Fruit fly (Drosophila melanogaster) S2 (cell line): ENCODE results near the gene CG42249.
A peak's percentile ranks its signal among the peaks of the same experiment; 100 is the strongest.

Experiments
- CG8478 ChIP-seq: fragments of >200 bp; optimal IDR thresholded peaks from 2 replicates; lab custom pipeline; 2018
- CTCF ChIP-seq, 2 experiments: fragments of >200 bp; optimal IDR thresholded peaks; 2 replicates each; lab custom pipeline; 2018

CG42249 gene

DNA sequence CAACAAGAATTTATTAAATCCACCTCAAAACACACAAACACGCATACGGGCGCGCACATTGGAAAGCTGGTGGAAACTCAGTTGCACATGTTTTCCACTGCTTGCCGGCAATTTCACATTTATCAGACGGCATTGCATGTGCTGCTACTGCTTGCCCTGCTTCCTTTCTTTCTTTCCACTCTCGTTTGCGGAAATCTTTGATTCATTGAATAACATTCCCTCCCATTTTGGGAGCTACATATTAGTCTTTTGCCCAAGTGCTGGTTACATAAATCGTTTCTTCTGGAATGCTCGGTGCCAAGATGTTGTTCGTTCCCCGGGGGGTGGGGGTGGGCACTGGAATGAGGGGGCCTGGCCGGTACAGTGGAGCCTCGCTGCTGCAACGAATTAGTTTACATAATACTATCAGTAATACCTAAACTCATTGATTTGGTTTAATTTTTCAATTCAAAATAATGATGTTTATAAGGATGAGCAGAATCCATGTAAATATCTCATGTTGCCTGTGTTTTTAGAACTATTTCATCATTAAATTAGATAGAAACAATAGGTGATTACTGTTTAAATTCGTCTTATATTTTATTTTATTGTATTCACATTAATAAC is 12.9 kb downstream of the CG42249 start:
- TF ChIP-seq CTCF (optimal IDR thresholded peaks at IDR 0.05; lab: Kevin White, UChicago) (peak; percentile 40 to 49), CG8478 (lab: Kevin White, UChicago) (no peak)

- TF ChIP-seq CTCF (optimal IDR thresholded peaks at IDR 0.05; lab: Kevin White, UChicago), result no peak
- no peak for TF ChIP-seq CG8478 (lab: Kevin White, UChicago)
These were observed 13.6 kb downstream of the CG42249 start for dm6 chrX:11109670-11110069.

dm6 chrX:11123561-11123960 is 27.5 kb downstream of the CG42249 start:
- TF ChIP-seq CG8478 (lab: Kevin White, UChicago) (no peak), CTCF (optimal IDR thresholded peaks at IDR 0.05; lab: Kevin White, UChicago) (no peak)

DNA sequence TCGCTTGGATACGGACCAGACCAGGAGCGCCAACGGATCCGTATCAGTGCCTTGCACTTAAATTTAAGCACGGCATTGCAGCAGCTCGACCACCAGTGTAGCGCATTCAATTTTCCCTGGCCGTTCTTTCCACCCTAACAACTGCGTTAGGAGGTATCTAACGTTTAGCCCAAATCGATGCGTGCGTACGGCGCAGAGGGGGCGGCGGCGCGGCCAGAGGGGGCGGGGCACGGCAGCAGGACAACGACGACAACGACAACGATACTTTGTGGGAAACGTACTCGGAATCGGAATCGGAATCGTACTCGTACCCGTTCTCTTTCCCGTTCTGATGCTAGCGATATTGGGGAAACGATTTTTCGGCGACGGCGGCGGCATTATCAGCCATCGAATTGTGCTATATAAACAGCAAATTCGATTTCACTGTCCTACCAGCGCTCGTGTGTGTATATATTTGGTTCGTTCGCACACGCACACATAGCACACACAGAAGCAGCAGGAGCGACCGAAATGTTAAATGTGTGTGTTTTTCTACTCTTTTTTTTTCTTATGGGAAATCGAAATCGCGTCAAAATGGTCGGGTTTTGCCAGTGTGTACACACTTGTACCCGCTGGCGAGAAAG is 28.2 kb downstream of the CG42249 start, which contains the start of gene CG11122:
TSS of gene CG11122 (minus strand) at position 601 of the 623 bp plus-strand sequence.
- TF ChIP-seq CG8478 (lab: Kevin White, UChicago) (no peak), CTCF (optimal IDR thresholded peaks at IDR 0.05; lab: Kevin White, UChicago) (no peak)

DNA sequence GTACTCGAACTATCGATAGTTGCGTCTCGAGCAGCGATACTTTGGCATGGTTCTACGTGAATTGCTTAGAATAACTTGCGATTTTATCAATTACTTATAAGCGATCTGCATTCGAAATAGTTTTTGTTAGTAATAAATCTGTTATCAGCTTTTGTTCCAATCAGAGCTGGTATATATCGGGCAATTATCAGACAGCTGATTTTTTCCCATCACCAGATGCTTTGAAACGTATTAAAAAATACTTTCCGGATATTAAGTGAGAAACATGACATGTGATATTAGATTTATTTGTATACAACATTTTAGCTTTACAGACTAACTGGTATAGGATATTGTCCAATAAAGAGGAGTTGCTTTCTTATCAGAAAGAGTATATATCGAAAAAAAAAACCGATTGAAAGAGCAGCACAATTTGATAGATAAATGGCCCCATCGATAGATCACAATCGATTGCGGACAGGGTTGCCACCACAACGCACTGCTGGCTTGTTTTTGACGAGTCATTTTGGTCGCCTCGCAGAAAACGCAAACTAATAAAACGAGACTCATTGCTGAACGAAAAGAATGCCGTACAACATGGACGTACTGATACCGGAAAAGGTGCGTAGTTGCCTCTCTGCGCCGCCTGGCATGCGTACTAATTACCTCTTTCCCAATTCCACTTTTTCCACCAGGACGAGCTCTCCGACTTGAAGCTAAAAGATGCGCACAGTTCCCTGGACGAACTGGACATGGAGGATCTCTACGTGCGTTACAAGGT is 28.9 kb downstream of the CG42249 start, which contains the start of gene Rpt3:
TSS of gene Rpt3 (plus strand) at position 353 of the 760 bp plus-strand sequence.
- TF ChIP-seq CTCF (optimal IDR thresholded peaks at IDR 0.05; lab: Kevin White, UChicago) (no peak), CG8478 (lab: Kevin White, UChicago) (no peak)

DNA sequence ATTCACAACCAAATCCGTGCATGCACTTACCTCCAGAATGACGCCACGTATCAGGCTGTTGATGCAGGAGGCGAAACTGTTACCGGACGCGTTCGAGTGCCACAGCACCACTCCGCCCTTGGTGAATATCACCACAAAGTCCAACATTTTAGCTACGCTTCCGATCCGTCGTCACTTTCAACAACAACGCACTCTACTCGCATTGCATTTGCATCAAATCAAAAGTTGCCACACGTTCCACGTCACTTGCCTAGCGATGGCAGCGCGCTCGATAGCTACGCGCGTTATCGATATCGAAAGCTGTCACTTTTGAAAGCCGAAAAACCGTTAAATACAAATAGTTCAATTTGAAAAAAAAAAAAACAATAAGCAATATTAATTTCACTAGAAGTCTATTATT is 32.8 kb downstream of the CG42249 start, which contains the start of gene SrpRalpha:
TSS of gene SrpRalpha (minus strand) at position 260 of the 400 bp plus-strand sequence.
- TF ChIP-seq CTCF (optimal IDR thresholded peaks at IDR 0.05; lab: Kevin White, UChicago) (no peak), CG8478 (lab: Kevin White, UChicago) (no peak)

DNA sequence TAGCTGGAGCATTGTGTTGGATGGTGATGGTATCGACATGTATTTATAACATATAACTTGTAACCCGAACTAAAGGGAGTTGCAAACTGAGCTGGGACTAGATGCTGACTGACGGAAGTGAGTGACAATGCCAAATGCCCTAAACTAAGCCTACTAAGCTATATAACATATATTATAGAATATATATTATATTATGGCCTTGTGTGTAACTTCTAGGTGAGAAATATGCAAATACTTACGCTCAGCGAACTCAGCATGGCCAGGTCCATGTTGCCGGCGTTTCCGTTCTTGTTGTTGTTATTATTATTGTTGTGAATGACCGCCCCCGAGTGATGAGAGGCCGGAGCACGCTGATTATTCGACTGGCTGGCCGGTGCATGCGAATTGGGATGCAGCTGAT is 36.2 kb downstream of the CG42249 start, which contains the start of gene CG44385:
TSS of gene CG44385 (minus strand) at position 101 of the 400 bp plus-strand sequence.
- TF ChIP-seq CG8478 (lab: Kevin White, UChicago), result no peak
- TF ChIP-seq CTCF (optimal IDR thresholded peaks at IDR 0.05; lab: Kevin White, UChicago), result no peak

DNA sequence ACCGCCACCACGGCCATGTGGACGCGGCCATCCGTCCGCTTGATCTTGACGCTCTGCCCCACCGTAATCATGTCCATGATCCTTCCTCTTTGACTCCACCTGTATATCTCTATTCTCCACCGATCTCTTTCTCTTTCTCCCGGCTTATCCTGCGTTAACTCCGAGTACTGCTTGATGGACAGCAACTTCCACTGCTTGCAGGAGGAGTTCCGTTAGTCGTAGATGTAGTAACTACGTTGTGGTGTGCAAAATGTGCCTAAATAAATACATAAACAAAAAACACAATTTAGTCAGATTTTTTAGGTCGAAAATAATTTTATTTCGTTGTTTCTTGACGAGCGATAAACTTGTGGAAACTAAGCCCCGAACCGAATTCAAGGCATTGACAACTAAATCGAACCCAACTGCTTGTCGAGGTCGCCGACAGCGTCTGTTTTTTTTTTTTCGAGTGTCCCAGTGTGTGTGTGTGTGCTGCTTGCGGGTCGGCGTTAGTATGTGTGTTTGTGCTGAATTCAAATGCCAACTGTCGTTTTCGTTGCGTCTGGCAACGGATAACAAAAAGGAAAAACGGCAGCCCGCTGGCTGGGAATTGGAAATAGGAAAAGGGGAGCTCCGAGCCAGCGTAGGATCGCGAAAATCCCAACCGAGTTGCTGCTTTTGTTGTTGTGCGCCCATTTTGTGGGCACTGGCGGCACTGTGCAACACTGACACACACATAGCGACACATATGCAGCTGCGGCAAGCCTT is 39.9 kb downstream of the CG42249 start:
- TF ChIP-seq CG8478 (lab: Kevin White, UChicago), result no peak
- TF ChIP-seq CTCF (optimal IDR thresholded peaks at IDR 0.05; lab: Kevin White, UChicago), result no peak

DNA sequence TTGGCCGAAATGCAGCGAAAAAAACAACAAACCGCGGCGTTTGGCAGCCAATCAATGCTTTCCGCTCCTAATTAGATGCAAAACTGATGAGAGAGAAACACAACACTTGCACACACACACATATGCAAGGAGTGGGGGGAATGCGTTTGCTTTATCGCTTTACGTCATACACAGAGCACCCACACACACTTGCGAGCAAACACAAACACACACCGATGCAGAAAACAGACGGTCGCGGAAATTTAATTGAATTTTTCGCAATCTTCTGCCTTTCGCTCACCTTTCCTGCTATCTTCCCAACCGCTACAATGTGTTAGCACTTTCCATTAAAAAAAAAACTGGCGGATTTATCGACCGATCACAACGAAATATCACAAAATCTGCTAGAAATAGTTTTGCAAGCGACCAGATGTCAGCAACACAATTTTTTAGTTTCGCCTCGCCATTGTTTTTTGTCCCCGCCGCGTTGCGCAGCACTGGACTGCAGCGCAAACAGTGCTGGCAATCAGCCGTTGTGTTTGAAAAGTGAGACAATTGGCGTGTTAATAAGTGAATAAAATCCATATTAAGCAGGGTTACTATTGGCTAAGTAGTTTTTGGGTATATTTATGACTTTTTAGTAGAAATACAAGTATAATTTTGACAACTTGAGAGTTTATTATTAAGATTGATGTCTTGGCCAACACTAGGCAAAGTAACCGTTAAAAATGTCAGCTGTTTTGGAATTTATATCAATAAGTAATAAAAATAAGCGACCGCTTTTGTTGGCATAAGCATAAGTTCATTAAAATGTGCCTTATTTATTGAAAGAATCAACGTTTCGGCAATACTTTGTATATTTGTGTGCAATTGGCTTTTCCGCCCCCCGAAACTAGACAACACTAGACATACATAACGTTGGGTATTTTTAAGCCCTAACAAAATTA is 40.8 kb downstream of the CG42249 start, which contains the start of gene Klp10A:
TSS of gene Klp10A (minus strand) at position 532 of the 926 bp plus-strand sequence.
- TF ChIP-seq CTCF (optimal IDR thresholded peaks at IDR 0.05; lab: Kevin White, UChicago) (no peak), CG8478 (lab: Kevin White, UChicago) (no peak)

DNA sequence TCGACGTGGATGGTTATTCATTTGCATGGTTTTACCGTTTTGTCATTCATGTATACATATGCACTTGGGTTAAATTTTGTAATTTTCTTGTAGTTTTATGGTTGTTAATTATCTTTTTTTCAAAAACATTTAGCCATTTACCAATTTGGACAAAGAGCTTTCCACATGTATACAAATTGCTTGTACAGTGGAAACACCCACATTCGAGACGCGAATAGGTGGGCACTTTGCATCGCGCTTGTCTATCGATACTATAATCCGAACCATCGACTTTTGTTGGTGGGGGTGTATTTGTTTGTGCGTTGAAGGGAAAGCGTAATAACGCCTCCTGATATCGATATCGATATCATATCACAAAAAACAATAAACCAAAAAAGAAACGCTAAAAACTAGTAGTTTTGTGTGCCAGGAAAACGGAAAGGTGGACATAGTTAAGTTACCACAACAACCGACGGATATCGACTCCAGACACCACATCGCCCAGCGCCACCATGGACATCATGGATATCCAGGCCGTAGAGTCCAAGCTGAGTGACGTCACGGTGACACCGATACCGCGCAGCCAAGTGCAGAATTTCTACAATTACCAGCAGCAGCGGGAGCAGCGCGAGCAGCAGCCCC is 41.6 kb downstream of the CG42249 start, which contains the start of gene CDK2AP1:
TSS of gene CDK2AP1 (plus strand) at position 294 of the 621 bp plus-strand sequence.
- TF ChIP-seq CG8478 (lab: Kevin White, UChicago), result no peak
- TF ChIP-seq CTCF (optimal IDR thresholded peaks at IDR 0.05; lab: Kevin White, UChicago), result peak in 1 of 2 experiments; percentile 28

dm6 chrX:11140163-11140562 is 44.1 kb downstream of the CG42249 start, which contains the start of gene ssp7:
Gene ssp7 (minus strand): TSS chrX:11140263.
- no peak for TF ChIP-seq CG8478 (lab: Kevin White, UChicago)
- TF ChIP-seq CTCF (optimal IDR thresholded peaks at IDR 0.05; lab: Kevin White, UChicago), result no peak

dm6 chrX:11141785-11142591 is 45.9 kb downstream of the CG42249 start, which contains the start of the genes CG15199 and CG15202:
Gene CG15199 (minus strand): TSS chrX:11141835.
Gene CG15202 (plus strand): TSS chrX:11142541.
- no peak for TF ChIP-seq CTCF (optimal IDR thresholded peaks at IDR 0.05; lab: Kevin White, UChicago)
- no peak for TF ChIP-seq CG8478 (lab: Kevin White, UChicago)
